Fruit fly (Drosophila melanogaster) whole organism, embryonic: Measurements from ENCODE around the gene MICU3.

Experiments used
- Awh ChIP-seq: fragments of 200-800 bp; sonication (Bioruptor generic); IDR thresholded peaks from 2 replicates; pipeline ENCODE4, ENCODE4 v1.3.6; 2022; ENCODE audit warnings: missing biosample characterization, missing genetic modification characterization
- CG10431 ChIP-seq: fragments of 200-800 bp; sonication (Bioruptor generic); optimal IDR thresholded peaks from 3 replicates; lab custom pipeline; 2018; ENCODE audit warnings: missing biosample characterization, mild to moderate bottlenecking, missing genetic modification characterization
- CG10654 ChIP-seq: fragments of 200-800 bp; sonication (Bioruptor generic); optimal IDR thresholded peaks from 2 replicates; lab custom pipeline; 2016; ENCODE audit warnings: missing biosample characterization, missing genetic modification characterization
- CG11456 ChIP-seq: fragments of 200-800 bp; sonication (Bioruptor generic); IDR thresholded peaks from 3 replicates; pipeline ENCODE4 v1.3.6; 2022; ENCODE audit warnings: missing biosample characterization, missing genetic modification characterization
- CG1529 ChIP-seq: fragments of 200-800 bp; sonication (Bioruptor generic); optimal IDR thresholded peaks from 3 replicates; lab custom pipeline; 2018; ENCODE audit warnings: missing biosample characterization, missing genetic modification characterization
- CG15696 ChIP-seq: fragments of 200-800 bp; sonication (Bioruptor generic); optimal IDR thresholded peaks from 2 replicates; lab custom pipeline; 2019; ENCODE audit warnings: missing biosample characterization, mild to moderate bottlenecking, missing genetic modification characterization, moderate library complexity
- CG18011 ChIP-seq: fragments of 200-800 bp; sonication (Bioruptor generic); optimal IDR thresholded peaks from 2 replicates; lab custom pipeline; 2017; ENCODE audit warnings: missing biosample characterization, missing genetic modification characterization, mild to moderate bottlenecking, moderate library complexity, missing genotype
- CG18619 ChIP-seq: fragments of 200-800 bp; sonication (Bioruptor generic); optimal IDR thresholded peaks from 3 replicates; lab custom pipeline; 2017; ENCODE audit warnings: missing biosample characterization, mild to moderate bottlenecking, missing genetic modification characterization
- CG2120 ChIP-seq: fragments of 200-800 bp; sonication (Bioruptor generic); optimal IDR thresholded peaks from 3 replicates; lab custom pipeline; 2016; ENCODE audit warnings: missing biosample characterization, missing genetic modification characterization
- CG2678 ChIP-seq: fragments of 200-800 bp; sonication (Bioruptor generic); optimal IDR thresholded peaks from 3 replicates; lab custom pipeline; 2019; ENCODE audit warnings: missing biosample characterization, mild to moderate bottlenecking, missing genetic modification characterization, moderate library complexity
- CG30431 ChIP-seq: fragments of 200-800 bp; sonication (Bioruptor generic); optimal IDR thresholded peaks from 2 replicates; lab custom pipeline; 2017; ENCODE audit warnings: missing biosample characterization, missing genetic modification characterization
- CG32767 ChIP-seq: fragments of 200-800 bp; sonication (Bioruptor generic); IDR thresholded peaks from 2 replicates; pipeline ENCODE4 v1.3.6; 2022; ENCODE audit warnings: missing biosample characterization, missing genetic modification characterization
- CG4424 ChIP-seq: fragments of 200-800 bp; sonication (Bioruptor generic); optimal IDR thresholded peaks from 3 replicates; lab custom pipeline; 2016; ENCODE audit warnings: missing biosample characterization, missing genetic modification characterization
- CG4730 ChIP-seq: fragments of 200-800 bp; sonication (Bioruptor generic); IDR thresholded peaks from 2 replicates; pipeline ENCODE4 v1.3.6; 2022; ENCODE audit warnings: missing biosample characterization, missing genetic modification characterization
- CG4820 ChIP-seq: fragments of 200-800 bp; sonication (Bioruptor generic); optimal IDR thresholded peaks from 3 replicates; lab custom pipeline; 2016; ENCODE audit warnings: missing biosample characterization, missing genetic modification characterization
- CG7556 ChIP-seq: fragments of 200-800 bp; sonication (Bioruptor generic); optimal IDR thresholded peaks from 2 replicates; lab custom pipeline; 2017; ENCODE audit warnings: missing biosample characterization, mild to moderate bottlenecking, missing genetic modification characterization
- CG9727 ChIP-seq: fragments of 200-800 bp; sonication (Bioruptor generic); optimal IDR thresholded peaks from 3 replicates; lab custom pipeline; 2017; ENCODE audit warnings: missing biosample characterization, mild to moderate bottlenecking, missing genetic modification characterization
- CG9797 ChIP-seq: fragments of 200-800 bp; sonication (Bioruptor generic); optimal IDR thresholded peaks from 3 replicates; lab custom pipeline; 2018; ENCODE audit warnings: missing biosample characterization, mild to moderate bottlenecking, missing genetic modification characterization
- Dek ChIP-seq: fragments of 200-800 bp; sonication (Bioruptor generic); optimal IDR thresholded peaks from 3 replicates; lab custom pipeline; 2019; ENCODE audit warnings: missing biosample characterization, mild to moderate bottlenecking, missing genetic modification characterization, moderate library complexity
- E2f2 ChIP-seq: fragments of 200-800 bp; sonication (Bioruptor generic); IDR thresholded peaks from 2 replicates; pipeline ENCODE4 v1.3.6; 2022; ENCODE audit warnings: missing biosample characterization, missing genetic modification characterization
- Fer1 ChIP-seq: fragments of 200-800 bp; sonication (Bioruptor generic); optimal IDR thresholded peaks from 2 replicates; lab custom pipeline; 2017; ENCODE audit warnings: missing biosample characterization, mild to moderate bottlenecking, missing genetic modification characterization
- HLH54F ChIP-seq: fragments of 200-800 bp; sonication (Bioruptor generic); optimal IDR thresholded peaks from 3 replicates; lab custom pipeline; 2016; ENCODE audit warnings: missing biosample characterization, missing genetic modification characterization
- MTF-1 ChIP-seq: fragments of 200-800 bp; sonication (Bioruptor generic); optimal IDR thresholded peaks from 2 replicates; lab custom pipeline; 2018; ENCODE audit warnings: missing biosample characterization, mild to moderate bottlenecking, missing genetic modification characterization, borderline replicate concordance
- Max ChIP-seq: fragments of 200-800 bp; sonication (Bioruptor generic); optimal IDR thresholded peaks from 2 replicates; lab custom pipeline; 2016; ENCODE audit warnings: missing biosample characterization, mild to moderate bottlenecking, missing genetic modification characterization
- Mrtf ChIP-seq: fragments of 200-800 bp; sonication (Bioruptor generic); IDR thresholded peaks from 3 replicates; pipeline ENCODE4 v1.3.6; 2022; ENCODE audit warnings: missing biosample characterization, missing genetic modification characterization
- NK7.1 ChIP-seq: fragments of 200-800 bp; sonication (Bioruptor generic); optimal IDR thresholded peaks from 3 replicates; lab custom pipeline; 2016; ENCODE audit warnings: missing biosample characterization, missing genetic modification characterization
- Six4 ChIP-seq: fragments of 200-800 bp; sonication (Bioruptor generic); optimal IDR thresholded peaks from 2 replicates; lab custom pipeline; 2016; ENCODE audit warnings: missing biosample characterization, missing genetic modification characterization
- Sry-δ ChIP-seq: fragments of 200-800 bp; sonication (Bioruptor generic); optimal IDR thresholded peaks from 2 replicates; lab custom pipeline; 2016; ENCODE audit warnings: missing biosample characterization, missing genetic modification characterization
- abd-A ChIP-seq: fragments of 200-800 bp; sonication (Bioruptor generic); optimal IDR thresholded peaks from 3 replicates; lab custom pipeline; 2019; ENCODE audit warnings: missing biosample characterization, mild to moderate bottlenecking, missing genetic modification characterization, moderate library complexity
- cg ChIP-seq: fragments of 200-800 bp; sonication (Bioruptor generic); optimal IDR thresholded peaks from 3 replicates; lab custom pipeline; 2019; ENCODE audit warnings: missing biosample characterization, mild to moderate bottlenecking, missing genetic modification characterization, moderate library complexity
- disco-r ChIP-seq: fragments of 200-800 bp; sonication (Bioruptor generic); optimal IDR thresholded peaks from 2 replicates; lab custom pipeline; 2016; ENCODE audit warnings: missing biosample characterization, missing genetic modification characterization
- eve ChIP-seq, 2 experiments: fragments of >200 bp; optimal IDR thresholded peaks; 2 replicates each; lab custom pipeline; 2017; ENCODE audit warnings: missing biosample characterization in 2 of 2, missing genetic modification characterization in 2 of 2
- exex ChIP-seq: fragments of 200-800 bp; sonication (Bioruptor generic); optimal IDR thresholded peaks from 4 replicates; lab custom pipeline; 2018; ENCODE audit warnings: missing biosample characterization, mild to moderate bottlenecking, missing genetic modification characterization, moderate library complexity
- gem ChIP-seq: fragments of 200-800 bp; sonication (Bioruptor generic); optimal IDR thresholded peaks from 2 replicates; lab custom pipeline; 2019; ENCODE audit warnings: missing biosample characterization, mild to moderate bottlenecking, missing genetic modification characterization, moderate library complexity
- gro ChIP-seq: fragments of 200-800 bp; sonication (Bioruptor generic); optimal IDR thresholded peaks from 2 replicates; lab custom pipeline; 2016; ENCODE audit warnings: missing biosample characterization, missing genetic modification characterization
- lab ChIP-seq: fragments of 200-800 bp; sonication (Bioruptor generic); optimal IDR thresholded peaks from 3 replicates; lab custom pipeline; 2017; ENCODE audit warnings: missing biosample characterization, missing genetic modification characterization, mild to moderate bottlenecking, moderate library complexity, missing genetic modification reagents
- nom ChIP-seq: fragments of 200-800 bp; sonication (Bioruptor generic); optimal IDR thresholded peaks from 2 replicates; lab custom pipeline; 2017; ENCODE audit warnings: missing biosample characterization, missing genetic modification characterization, mild to moderate bottlenecking, moderate library complexity, missing genetic modification reagents
- onecut ChIP-seq: fragments of 200-800 bp; sonication (Bioruptor generic); IDR thresholded peaks from 2 replicates; pipeline ENCODE4 v1.3.6; 2022; ENCODE audit warnings: missing biosample characterization, missing genetic modification characterization
- otp ChIP-seq: fragments of 200-800 bp; sonication (Bioruptor generic); IDR thresholded peaks from 3 replicates; pipeline ENCODE4, ENCODE4 v1.3.6; 2022; ENCODE audit warnings: missing biosample characterization, missing genetic modification characterization
- peb ChIP-seq: fragments of 200-800 bp; sonication (Bioruptor generic); IDR thresholded peaks from 2 replicates; pipeline ENCODE4 v1.3.6; 2022; ENCODE audit warnings: missing biosample characterization, missing genetic modification characterization
- phol ChIP-seq: fragments of 200-800 bp; sonication (Bioruptor generic); optimal IDR thresholded peaks from 3 replicates; lab custom pipeline; 2018; ENCODE audit warnings: missing biosample characterization, mild to moderate bottlenecking, missing genetic modification characterization, moderate library complexity
- pnt ChIP-seq: fragments of 200-800 bp; sonication (Bioruptor generic); optimal IDR thresholded peaks from 3 replicates; lab custom pipeline; 2016; ENCODE audit warnings: missing biosample characterization, missing genetic modification characterization
- repo ChIP-seq: fragments of 200-800 bp; sonication (Bioruptor generic); optimal IDR thresholded peaks from 2 replicates; lab custom pipeline; 2016; ENCODE audit warnings: missing biosample characterization, missing genetic modification characterization
- seq ChIP-seq: fragments of 200-800 bp; sonication (Bioruptor generic); IDR thresholded peaks from 2 replicates; pipeline ENCODE4 v1.3.6; 2022; ENCODE audit warnings: missing biosample characterization, missing genetic modification characterization
- sim ChIP-seq: fragments of 200-800 bp; sonication (Bioruptor generic); IDR thresholded peaks from 2 replicates; pipeline ENCODE4 v1.3.6; 2022; ENCODE audit warnings: missing biosample characterization, missing genetic modification characterization
- trh ChIP-seq: fragments of 200-800 bp; sonication (Bioruptor generic); optimal IDR thresholded peaks from 2 replicates; lab custom pipeline; 2016; ENCODE audit warnings: missing biosample characterization, missing genetic modification characterization
- unc-4 ChIP-seq: fragments of 200-800 bp; sonication (Bioruptor generic); IDR thresholded peaks from 2 replicates; pipeline ENCODE4 v1.3.6; 2022; ENCODE audit warnings: missing biosample characterization, missing genetic modification characterization; ENCODE audit not compliant: partially characterized antibody
- unpg ChIP-seq: fragments of 200-800 bp; sonication (Bioruptor generic); optimal IDR thresholded peaks from 3 replicates; lab custom pipeline; 2018; ENCODE audit warnings: missing biosample characterization, mild to moderate bottlenecking, missing genetic modification characterization, moderate library complexity
- wor ChIP-seq: fragments of 200-800 bp; sonication (Bioruptor generic); IDR thresholded peaks from 2 replicates; pipeline ENCODE4 v1.3.6; 2022; ENCODE audit warnings: missing biosample characterization, missing genetic modification characterization
- zen ChIP-seq: fragments of 200-800 bp; sonication (Bioruptor generic); optimal IDR thresholded peaks from 3 replicates; lab custom pipeline; 2018; ENCODE audit warnings: missing biosample characterization, mild to moderate bottlenecking, missing genetic modification characterization, moderate library complexity

The MICU3 gene

dm6 chr3R:19889603-19890187 lies 42.6 kb downstream of the MICU3 start (continued):
- TF ChIP-seq CG2678 (tag; lab: Kevin White, UChicago), result peak; percentile 92
- TF ChIP-seq CG15696 (tag; lab: Kevin White, UChicago), result peak; percentile 18
- TF ChIP-seq MTF-1 (GFP tag; lab: Kevin White, UChicago), result peak; percentile 23
- TF ChIP-seq unpg (GFP tag; lab: Kevin White, UChicago), result peak; percentile 74
- 0 out of 2 replicates have a peak, but pooled peaks have one; percentile 6 for TF ChIP-seq sim
- no peak for TF ChIP-seq NK7.1
- TF ChIP-seq lab (GFP tag; lab: Kevin White, UChicago), result peak; percentile 91
- TF ChIP-seq phol, result peak; percentile 78
- peak; percentile 38; the same call in 1 of the 2 replicates for TF ChIP-seq onecut (GFP tag; lab: Robert Waterston, UW)
- TF ChIP-seq disco-r (GFP tag; lab: Kevin White, UChicago), result no peak
- peak; percentile 4 for TF ChIP-seq HLH54F
- TF ChIP-seq CG18619 (GFP tag; lab: Kevin White, UChicago), result peak; percentile 72
- peak; percentile 81 for TF ChIP-seq CG7556 (GFP tag; lab: Kevin White, UChicago)
- peak; percentile 48 for TF ChIP-seq CG4820
- TF ChIP-seq CG4730 (GFP tag; lab: Robert Waterston, UW), result peak; percentile 54; the same call in 1 of the 2 replicates
- 0 out of 2 replicates have a peak, but pooled peaks have one; percentile 36 for TF ChIP-seq peb (GFP tag; lab: Robert Waterston, UW)
- peak; percentile 88 for TF ChIP-seq Fer1 (GFP tag; lab: Kevin White, UChicago)
- TF ChIP-seq CG10431, result no peak
- peak; percentile 40 for TF ChIP-seq zen (tag; lab: Kevin White, UChicago)
- peak; percentile 81 for TF ChIP-seq cg (GFP tag; lab: Kevin White, UChicago)
- TF ChIP-seq unc-4 (GFP tag; lab: Robert Waterston, UW), result no peak
- peak; percentile 13; the same call in 1 of the 2 replicates for TF ChIP-seq seq (GFP tag; lab: Robert Waterston, UW)
- TF ChIP-seq E2f2, result peak; percentile 46; the same call in 1 of the 2 replicates
- TF ChIP-seq CG4424 (GFP tag; lab: Kevin White, UChicago), result peak; percentile 54
- TF ChIP-seq gro (GFP tag; lab: Kevin White, UChicago), result peak; percentile 16
- peak; percentile 23 for TF ChIP-seq CG30431 (GFP tag; lab: Kevin White, UChicago)
- TF ChIP-seq otp (GFP tag; lab: Robert Waterston, UW), result no peak
- TF ChIP-seq wor (GFP tag; lab: Robert Waterston, UW), result peak; percentile 11; the same call in 1 of the 2 replicates
- TF ChIP-seq gem (tag; lab: Kevin White, UChicago), result peak; percentile 87
- TF ChIP-seq CG10654, result peak; percentile 70
- peak; percentile 47 for TF ChIP-seq Max
- no peak for TF ChIP-seq eve (GFP tag; optimal IDR thresholded peaks at IDR 0.05; lab: Kevin White, UChicago)
- TF ChIP-seq Awh (GFP tag; lab: Robert Waterston, UW), result no peak
- no peak for TF ChIP-seq CG9797 (GFP tag; lab: Kevin White, UChicago)
- peak; percentile 69 for TF ChIP-seq Six4
- peak; percentile 24 for TF ChIP-seq CG1529
- peak; percentile 69 for TF ChIP-seq exex (tag; lab: Kevin White, UChicago)
- no peak for TF ChIP-seq Sry-δ (GFP tag; lab: Kevin White, UChicago)
- TF ChIP-seq CG2120 (GFP tag; lab: Kevin White, UChicago), result peak; percentile 70
- TF ChIP-seq abd-A, result peak; percentile 43
- TF ChIP-seq CG11456 (GFP tag; lab: Robert Waterston, UW), result peak; percentile 61; the same call in 1 of the 3 replicates
- TF ChIP-seq Dek (tag; lab: Kevin White, UChicago), result peak; percentile 78
- TF ChIP-seq pnt, result no peak
- TF ChIP-seq nom, result no peak
- peak; percentile 6 for TF ChIP-seq CG18011
- no peak for TF ChIP-seq repo (GFP tag; lab: Kevin White, UChicago)
- TF ChIP-seq CG32767 (GFP tag; lab: Robert Waterston, UW), result 0 out of 2 replicates have a peak, but pooled peaks have one; percentile 7
- no peak for TF ChIP-seq Mrtf (GFP tag; lab: Robert Waterston, UW)
- peak; percentile 81 for TF ChIP-seq CG9727 (GFP tag; lab: Kevin White, UChicago)
- TF ChIP-seq trh (GFP tag; lab: Kevin White, UChicago), result no peak
